Worm (Caenorhabditis elegans) whole organism, L1 larva: ENCODE data around the gene Y24D9A.7.

Experiments
- ama-1 ChIP-seq: fragments of 150-350 bp; optimal IDR thresholded peaks from 2 replicates; lab custom pipeline; 2014
- blmp-1 ChIP-seq: fragments of 150-350 bp; optimal IDR thresholded peaks from 2 replicates; lab custom pipeline; 2014; ENCODE audit warnings: missing biosample characterization, missing genetic modification characterization
- ceh-8 ChIP-seq: fragments of 200-800 bp; sonication (Bioruptor generic); optimal IDR thresholded peaks from 2 replicates; lab custom pipeline; 2018; ENCODE audit warnings: mild to moderate bottlenecking, missing genetic modification characterization, moderate library complexity, missing compliant biosample characterization
- ceh-82 ChIP-seq, 3 experiments: fragments of 150-350 bp in 1 of 3; sonication (generic microtip) in 2 of 3; optimal IDR thresholded peaks; 2 replicates each; lab custom pipeline; 2014 to 2017; ENCODE audit warnings: missing biosample characterization in 3 of 3, missing genetic modification characterization in 3 of 3
- elt-2 ChIP-seq: sonication (generic microtip); optimal IDR thresholded peaks from 2 replicates; lab custom pipeline; 2016; ENCODE audit warnings: missing genetic modification characterization, mild to moderate bottlenecking, inconsistent platforms, missing compliant biosample characterization, missing genetic modification reagents
- ets-5 ChIP-seq: fragments of 200-800 bp; sonication (Bioruptor generic); IDR thresholded peaks from 2 replicates; pipeline ENCODE4 v1.3.6; 2022; ENCODE audit warnings: missing genetic modification characterization, missing compliant biosample characterization
- lin-13 ChIP-seq: fragments of 150-350 bp; optimal IDR thresholded peaks from 2 replicates; lab custom pipeline; 2014; ENCODE audit warnings: missing biosample characterization, missing genetic modification reagents, missing genetic modification characterization
- mdl-1 ChIP-seq, 2 experiments: fragments of 150-350 bp; optimal IDR thresholded peaks; 2 replicates each; lab custom pipeline; 2014 to 2017; ENCODE audit warnings: missing biosample characterization in 2 of 2, missing genetic modification characterization in 2 of 2, inconsistent platforms in 1 of 2
- nhr-11 ChIP-seq: fragments of 150-350 bp; optimal IDR thresholded peaks from 2 replicates; lab custom pipeline; 2014; ENCODE audit warnings: missing biosample characterization, missing genetic modification characterization
- nhr-28 ChIP-seq: fragments of 150-350 bp; optimal IDR thresholded peaks from 2 replicates; lab custom pipeline; 2014; ENCODE audit warnings: missing biosample characterization, missing genetic modification characterization
- sup-37 ChIP-seq: fragments of 200-800 bp; sonication (Bioruptor generic); optimal IDR thresholded peaks from 2 replicates; lab custom pipeline; 2018; ENCODE audit warnings: mild to moderate bottlenecking, missing genetic modification characterization, missing compliant biosample characterization
- unc-98 ChIP-seq: fragments of 200-800 bp; sonication (Bioruptor generic); IDR thresholded peaks from 2 replicates; pipeline ENCODE4 v1.3.6; 2022; ENCODE audit warnings: missing genetic modification characterization, missing compliant biosample characterization
- xbp-1 ChIP-seq: sonication (generic microtip); optimal IDR thresholded peaks from 2 replicates; lab custom pipeline; 2016; ENCODE audit warnings: missing genetic modification characterization, missing compliant biosample characterization
- ztf-11 ChIP-seq, 2 experiments: sonication (generic microtip); optimal IDR thresholded peaks; 2 replicates each; lab custom pipeline; 2016 to 2017; ENCODE audit warnings: missing genetic modification characterization in 2 of 2, missing biosample characterization in 1 of 2, missing compliant biosample characterization in 1 of 2

- TF ChIP-seq ceh-8 (GFP tag; lab: Kevin White, UChicago) (no peak), sup-37 (GFP tag; lab: Kevin White, UChicago) (no peak), ets-5 (GFP tag; lab: Robert Waterston, UW) (no peak), elt-2 (peak; percentile 40), blmp-1 (no peak), nhr-11 (tag; lab: Kevin White, UChicago) (no peak), ceh-82 (tag; optimal IDR thresholded peaks at IDR 0.05; lab: Kevin White, UChicago) (no peak), unc-98 (no peak), mdl-1 (tag; optimal IDR thresholded peaks at IDR 0.05; lab: Kevin White, UChicago) (no peak), nhr-28 (tag; lab: Kevin White, UChicago) (no peak), xbp-1 (tag; lab: Kevin White, UChicago) (no peak), lin-13 (GFP tag; lab: Kevin White, UChicago) (no peak), ama-1 (lab: Kevin White, UChicago) (no peak), ztf-11 (tag; optimal IDR thresholded peaks at IDR 0.05; lab: Kevin White, UChicago) (no peak)
Observed at ce11 chrIV:4386351-4386750, 18.6 kb downstream of the Y24D9A.7 start, which contains the start of gene tald-1.
